Fruit fly (Drosophila melanogaster) ovary, adult (tissue): ENCODE measurements around the gene Lcp65Ad.
"Not testable (repeated sequence)": the region's sequence is repeated elsewhere in the genome, so short reads cannot be mapped to it uniquely, and the experiment has no call there.

ENCODE experiments used
- CG17801 ChIP-seq: fragments of 200-800 bp; optimal IDR thresholded peaks from 2 replicates; lab custom pipeline; 2019; ENCODE audit warnings: missing biosample characterization, mild to moderate bottlenecking, missing genetic modification characterization, moderate library complexity; ENCODE audit not compliant: partially characterized antibody

Lcp65Ad gene

dm6 chr3L:6130944-6131343 lies 12.3 kb upstream of the Lcp65Ad start, which contains the start of gene Lcp65Ag3:
TSS of gene Lcp65Ag3 (minus strand) at chr3L:6130989.
- no peak for TF ChIP-seq CG17801 (GFP tag; lab: Kevin White, UChicago)

dm6 chr3L:6132009-6132408 lies 11.2 kb upstream of the Lcp65Ad start, which contains the start of gene Cpr65Au:
TSS of gene Cpr65Au (minus strand) at chr3L:6132109.
- no peak for TF ChIP-seq CG17801 (GFP tag; lab: Kevin White, UChicago)

DNA sequence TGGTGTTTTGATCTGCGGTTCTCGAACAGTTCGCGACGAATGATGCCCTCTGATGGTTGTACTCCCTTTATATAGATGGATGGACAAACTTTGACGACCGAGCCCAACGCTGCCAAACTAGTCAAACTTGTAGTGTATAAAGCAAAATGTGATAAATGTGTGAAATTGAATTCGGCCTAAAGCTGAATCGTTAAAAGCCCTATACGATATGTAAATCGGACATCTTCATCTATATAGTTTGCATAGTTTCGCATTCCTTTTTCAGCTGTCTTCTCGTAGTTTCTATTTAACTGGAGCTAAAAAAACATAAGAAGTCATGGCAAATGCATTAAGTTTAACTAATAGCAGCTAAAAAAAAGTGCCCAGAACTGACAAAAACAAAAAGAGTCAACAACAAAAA lies 9.6 kb upstream of the Lcp65Ad start, which contains the start of gene Lcp65Ag2:
Lcp65Ag2 (minus strand) TSS at position 48 of the 400 bp plus-strand sequence.
- no peak for TF ChIP-seq CG17801 (GFP tag; lab: Kevin White, UChicago)

- TF ChIP-seq CG17801 (GFP tag; lab: Kevin White, UChicago), result no peak
These were observed 8.0 kb upstream of the Lcp65Ad start, which contains the start of gene Lcp65Ag1 for dm6 chr3L:6135174-6135573. TSS of gene Lcp65Ag1 (minus strand) at chr3L:6135274.

DNA sequence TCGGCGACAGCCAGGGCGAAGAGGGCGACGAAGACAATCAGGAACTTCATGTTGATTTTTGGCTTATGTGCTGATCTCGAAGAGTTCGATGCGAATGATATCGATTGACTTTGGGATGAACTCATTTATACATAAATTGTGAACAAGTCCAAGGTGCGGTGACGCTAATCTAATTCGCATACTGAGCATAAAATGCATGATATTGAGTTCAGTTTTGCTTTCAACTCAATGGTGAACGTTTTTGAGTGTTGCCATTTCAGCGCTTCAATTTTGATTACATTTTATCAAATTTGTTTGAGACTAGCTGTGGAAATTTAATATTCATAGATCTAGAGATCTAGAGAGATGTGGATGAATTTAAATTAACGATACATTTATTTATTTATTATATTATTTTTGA lies 6.5 kb upstream of the Lcp65Ad start, which contains the start of gene Lcp65Af:
Lcp65Af (minus strand) TSS at position 101 of the 400 bp plus-strand sequence.
- no peak for TF ChIP-seq CG17801 (GFP tag; lab: Kevin White, UChicago)

dm6 chr3L:6138018-6138417 lies 5.2 kb upstream of the Lcp65Ad start, which contains the start of gene Lcp65Ae:
TSS of gene Lcp65Ae (minus strand) at chr3L:6138118.
- TF ChIP-seq CG17801 (GFP tag; lab: Kevin White, UChicago), result no peak

dm6 chr3L:6138586-6138985 lies 4.6 kb upstream of the Lcp65Ad start:
- TF ChIP-seq CG17801 (GFP tag; lab: Kevin White, UChicago), result no peak

DNA sequence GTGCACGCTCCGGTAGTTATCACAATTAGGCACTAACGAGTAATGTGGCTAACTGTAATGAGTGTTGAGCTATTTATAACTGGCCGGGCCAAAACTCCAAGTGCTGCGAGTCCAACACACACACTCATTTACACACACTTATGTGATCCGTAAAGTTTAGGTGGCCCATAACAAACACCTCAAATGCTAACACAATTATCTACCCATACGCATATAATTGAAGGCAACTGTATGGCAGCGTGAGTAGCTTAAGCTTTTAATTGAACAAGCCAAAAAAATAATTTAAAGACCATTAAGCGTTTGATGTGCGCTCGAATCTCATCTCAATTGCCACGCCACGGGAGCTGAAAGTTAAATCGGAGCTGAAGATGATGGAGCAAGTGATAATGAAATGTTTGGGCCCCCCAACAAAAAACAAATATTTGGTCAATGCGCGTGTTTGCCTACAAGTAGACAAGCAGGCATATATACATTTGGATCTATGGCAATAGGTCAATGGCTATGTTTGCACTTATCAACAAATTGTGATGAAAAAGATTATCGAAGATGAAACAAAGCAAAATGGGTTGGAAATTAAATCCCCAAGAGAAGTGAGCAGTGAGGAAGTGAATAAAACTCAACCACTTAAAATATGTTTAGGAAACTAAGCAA lies 3.1 kb upstream of the Lcp65Ad start, which contains the start of gene Cpr65Av:
Cpr65Av (minus strand) TSS at position 51 of the 651 bp plus-strand sequence.
- no peak for TF ChIP-seq CG17801 (GFP tag; lab: Kevin White, UChicago)

- TF ChIP-seq CG17801 (GFP tag; lab: Kevin White, UChicago), result no peak
These were observed 2.3 kb upstream of the Lcp65Ad start for dm6 chr3L:6140771-6141472.

DNA sequence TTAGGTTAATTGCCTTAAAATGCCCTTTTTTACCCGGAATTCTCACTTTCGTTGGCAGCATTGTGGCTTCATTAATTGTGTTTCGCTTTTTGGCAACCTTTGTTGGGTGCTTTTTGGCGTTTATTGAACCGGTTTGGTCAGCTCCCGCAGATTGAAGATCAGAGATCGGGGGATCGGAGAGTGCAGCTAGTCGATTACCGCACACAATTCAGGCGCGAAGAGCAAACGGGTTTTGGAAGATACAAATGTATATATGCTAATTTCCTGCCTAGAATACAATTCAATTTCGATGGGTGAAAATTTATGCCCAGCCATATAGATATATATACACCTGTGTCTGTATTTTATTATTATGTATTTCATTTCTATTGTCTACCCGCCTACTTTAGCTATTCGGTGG lies 1.7 kb upstream of the Lcp65Ad start:
- no peak for TF ChIP-seq CG17801 (GFP tag; lab: Kevin White, UChicago)

DNA sequence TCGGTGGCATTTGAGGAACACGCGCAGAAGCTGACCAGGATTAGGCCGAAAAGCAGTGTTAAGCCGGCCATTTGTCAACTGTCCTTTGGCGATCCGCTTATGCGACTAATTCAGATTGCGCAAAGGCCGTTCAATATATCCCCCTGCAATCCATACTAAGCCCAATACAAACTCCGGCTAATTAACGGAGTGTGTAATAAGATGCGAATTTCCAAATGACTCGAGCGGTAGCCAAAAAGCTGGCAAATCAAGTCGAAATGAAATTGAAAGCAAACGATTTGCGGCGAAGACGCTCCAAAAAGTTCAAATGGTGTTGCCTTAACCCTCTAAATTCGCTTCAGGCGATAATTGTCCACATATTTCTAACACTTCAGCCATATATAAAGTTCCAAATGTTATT lies 882 bp upstream of the Lcp65Ad start, which contains the start of gene Cpr65Aw:
Cpr65Aw (minus strand) TSS at position 101 of the 400 bp plus-strand sequence.
- no peak for TF ChIP-seq CG17801 (GFP tag; lab: Kevin White, UChicago)

- TF ChIP-seq CG17801 (GFP tag; lab: Kevin White, UChicago), result no peak
These were observed 1.6 kb downstream of the Lcp65Ad start, which contains the start of gene Lcp65Ac for dm6 chr3L:6144769-6145220. TSS of gene Lcp65Ac (plus strand) at chr3L:6144819.

dm6 chr3L:6146374-6146773 lies 3.2 kb downstream of the Lcp65Ad start, which contains the start of gene Lcp65Ab2:
TSS of gene Lcp65Ab2 (plus strand) at chr3L:6146674.
- not testable (repeated sequence) for TF ChIP-seq CG17801 (GFP tag; lab: Kevin White, UChicago)

- TF ChIP-seq CG17801 (GFP tag; lab: Kevin White, UChicago), result not testable (repeated sequence)
These were observed 4.7 kb downstream of the Lcp65Ad start, which contains the start of gene Cpr65Ax1 for dm6 chr3L:6147887-6148286. TSS of gene Cpr65Ax1 (minus strand) at chr3L:6147987.

- TF ChIP-seq CG17801 (GFP tag; lab: Kevin White, UChicago), result not testable (repeated sequence)
These were observed 6.1 kb downstream of the Lcp65Ad start, which contains the start of gene Lcp65Ab1 for dm6 chr3L:6149248-6149647. TSS of gene Lcp65Ab1 (plus strand) at chr3L:6149548.
